Worm (Caenorhabditis elegans) whole organism, L4/young adult: Measurements from ENCODE around the gene fbxa-28.

Experiments used
- dao-5 ChIP-seq: sonication (generic microtip); optimal IDR thresholded peaks from 2 replicates; lab custom pipeline; 2016; ENCODE audit warnings: missing genotype, missing genetic modification characterization, moderate library complexity, missing compliant biosample characterization
- him-1 ChIP-seq: sonication (generic microtip); optimal IDR thresholded peaks from 2 replicates; lab custom pipeline; 2016; ENCODE audit warnings: missing genotype, missing genetic modification reagents, missing genetic modification characterization, missing compliant biosample characterization

ce11 chrIII:1347539-1347938 is 49.8 kb downstream of the fbxa-28 start, which contains the start of gene Y82E9BL.5:
- TF ChIP-seq him-1 (tag; lab: Kevin White, UChicago) (no peak), dao-5 (no peak)
